Worm (Caenorhabditis elegans): Measurements from ENCODE around the gene cyp-13A11.

cyp-13A11 gene

DNA sequence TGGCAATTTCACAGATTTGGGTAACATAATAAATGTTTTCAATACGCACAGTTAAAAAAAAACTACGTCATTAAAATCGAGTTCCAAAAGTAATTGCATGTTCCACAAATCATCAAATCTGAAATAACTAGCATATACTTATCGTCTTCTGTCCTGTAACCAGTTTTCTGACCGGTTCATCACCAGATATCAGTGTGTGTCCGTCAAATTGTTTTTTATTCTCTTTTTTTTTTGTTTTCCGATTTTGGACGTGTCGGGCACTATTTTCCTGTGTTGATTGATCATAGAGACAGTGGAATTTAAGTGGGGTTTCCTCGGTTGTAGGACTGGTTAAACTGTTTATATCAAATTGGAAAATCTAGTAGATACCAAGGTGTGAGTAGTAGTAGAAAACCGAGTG is 6.9 kb upstream of the cyp-13A11 start:
- TF ChIP-seq unc-62 (GFP tag; optimal IDR thresholded peaks at IDR 0.05): no peak

DNA sequence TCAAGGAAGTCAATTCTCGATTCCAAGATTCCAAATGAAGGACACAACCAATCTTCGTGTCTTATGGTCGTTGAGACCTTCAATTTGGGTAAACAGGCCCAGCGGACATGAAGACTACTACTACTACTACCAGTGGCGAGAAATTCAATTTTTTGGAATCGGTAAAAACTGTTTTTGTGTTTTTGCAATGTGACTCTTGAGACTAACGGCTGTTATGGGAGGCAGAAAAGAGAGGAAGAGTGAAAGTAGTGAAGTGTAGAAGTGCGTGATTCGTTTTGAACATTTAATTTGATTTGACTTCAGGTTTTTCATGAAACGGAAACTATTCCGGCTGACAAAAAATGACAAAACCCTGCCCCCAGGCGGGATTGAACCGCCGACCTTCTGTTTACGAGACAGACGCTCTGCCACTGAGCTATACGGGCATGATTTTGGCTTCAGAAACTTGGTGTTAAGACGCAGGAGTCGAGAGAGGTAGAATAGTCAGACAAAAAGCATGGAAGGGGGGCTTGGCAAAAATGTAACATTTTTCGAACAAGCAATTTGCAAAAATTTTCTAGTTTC is 5.0 kb upstream of the cyp-13A11 start:
- no peak for TF ChIP-seq unc-62 (GFP tag; optimal IDR thresholded peaks at IDR 0.05)

DNA sequence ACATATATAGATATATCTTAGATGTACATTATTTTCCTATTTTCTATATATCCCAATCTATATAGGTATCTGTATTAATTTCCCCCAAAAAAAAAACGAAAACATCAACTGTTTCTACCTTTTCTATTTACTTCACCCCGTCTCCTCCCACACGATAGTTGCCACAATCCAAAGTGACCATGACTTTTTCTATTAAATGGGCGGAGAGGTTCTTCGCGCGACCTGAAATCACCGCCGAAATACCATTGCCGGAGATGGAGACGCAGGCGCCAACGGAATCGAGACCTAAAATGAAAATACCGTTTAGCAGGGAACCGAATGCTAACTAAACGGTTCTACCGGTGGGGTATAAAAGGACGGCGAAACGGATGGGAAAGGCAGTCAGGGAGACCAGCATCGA is 2.2 kb upstream of the cyp-13A11 start, which contains the start of gene col-98:
Gene col-98 (plus strand): TSS at position 390 of the 400 bp plus-strand sequence.
- no peak for TF ChIP-seq unc-62 (GFP tag; optimal IDR thresholded peaks at IDR 0.05)

DNA sequence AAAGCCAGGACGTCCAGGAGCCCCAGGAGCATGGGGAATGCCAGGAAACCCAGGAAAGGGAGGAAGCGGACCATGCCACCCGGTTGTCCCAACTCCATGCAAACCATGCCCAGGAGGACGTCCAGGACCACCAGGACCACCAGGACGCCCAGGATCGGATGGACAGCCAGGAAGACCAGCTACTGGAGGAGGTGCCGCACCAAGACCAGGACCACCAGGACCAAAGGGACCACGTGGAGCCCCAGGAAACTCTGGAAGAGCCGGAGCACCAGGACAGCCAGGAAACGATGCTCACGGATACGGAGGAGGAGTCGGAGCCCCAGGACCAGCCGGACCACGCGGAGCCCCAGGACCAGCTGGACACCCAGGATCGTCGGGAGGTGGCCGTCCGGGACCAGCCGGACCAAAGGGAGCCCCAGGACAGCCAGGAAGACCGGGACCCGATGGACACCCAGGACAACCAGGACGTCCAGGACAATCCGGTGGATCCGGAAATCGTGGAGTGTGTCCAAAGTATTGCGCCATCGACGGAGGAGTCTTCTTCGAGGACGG is 1.2 kb upstream of the cyp-13A11 start:
- no peak for TF ChIP-seq unc-62 (GFP tag; optimal IDR thresholded peaks at IDR 0.05)

DNA sequence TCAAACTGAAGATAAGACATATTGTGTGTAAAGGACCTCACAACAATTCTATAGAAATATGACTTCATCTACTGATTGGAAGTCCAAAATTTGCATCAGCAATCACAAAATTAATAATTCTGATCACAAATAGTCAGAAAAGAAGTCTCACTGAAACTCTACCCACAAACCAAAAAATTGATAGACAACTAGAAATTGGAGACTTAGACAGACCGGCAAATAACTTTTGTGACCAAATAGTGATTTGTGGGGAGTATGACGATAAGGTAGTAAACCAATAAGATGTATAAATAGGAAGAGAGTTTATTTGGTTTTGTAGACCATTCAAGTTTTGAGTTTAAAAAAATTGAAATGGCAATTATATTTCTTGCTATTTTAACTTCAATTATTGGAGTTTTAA is 3.5 kb downstream of the cyp-13A11 start, which contains the start of gene cyp-13A12:
Gene cyp-13A12 (plus strand): TSS at position 267 of the 400 bp plus-strand sequence.
- TF ChIP-seq unc-62 (GFP tag; optimal IDR thresholded peaks at IDR 0.05): no peak

DNA sequence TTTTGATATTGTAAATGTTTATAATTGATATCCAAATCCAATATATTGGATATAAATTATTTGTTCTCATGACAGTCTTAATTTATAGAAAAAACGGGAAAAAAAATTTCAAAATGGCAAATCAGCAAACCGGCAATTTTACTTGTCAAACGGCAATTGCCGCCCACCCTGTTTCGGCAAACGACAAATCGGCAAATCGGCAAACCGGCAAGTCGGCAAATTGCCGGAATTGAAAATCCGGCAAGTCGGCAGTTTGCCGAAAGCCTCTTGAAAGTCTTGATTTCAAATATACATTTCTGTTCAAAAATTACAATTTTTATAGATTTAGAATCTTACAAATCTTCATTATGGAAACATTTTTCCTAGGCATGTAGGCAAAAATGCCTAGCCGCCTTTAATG is 7.1 kb downstream of the cyp-13A11 start:
- TF ChIP-seq unc-62 (GFP tag; optimal IDR thresholded peaks at IDR 0.05): no peak

DNA sequence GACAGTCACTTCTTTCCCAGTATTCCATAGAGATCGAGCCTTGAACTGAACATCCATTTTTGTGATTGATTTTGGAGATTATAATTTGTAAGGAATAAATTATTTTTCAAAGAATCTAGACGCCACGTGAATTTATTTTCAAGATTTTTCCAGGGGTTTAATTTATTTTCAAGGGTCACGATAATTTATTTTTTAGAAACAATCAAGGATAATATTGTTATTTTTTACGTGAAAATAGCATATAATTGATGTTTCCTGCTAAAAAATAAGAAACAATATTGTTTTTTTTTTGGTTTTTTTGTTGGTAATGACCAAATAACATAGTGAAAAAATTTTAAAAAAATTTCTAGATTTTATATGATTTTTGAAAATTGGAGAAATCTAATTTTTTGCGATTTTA is 8.8 kb downstream of the cyp-13A11 start, which contains the start of gene F14F7.4:
Gene F14F7.4 (minus strand): TSS at position 101 of the 400 bp plus-strand sequence.
- no peak for TF ChIP-seq unc-62 (GFP tag; optimal IDR thresholded peaks at IDR 0.05)

DNA sequence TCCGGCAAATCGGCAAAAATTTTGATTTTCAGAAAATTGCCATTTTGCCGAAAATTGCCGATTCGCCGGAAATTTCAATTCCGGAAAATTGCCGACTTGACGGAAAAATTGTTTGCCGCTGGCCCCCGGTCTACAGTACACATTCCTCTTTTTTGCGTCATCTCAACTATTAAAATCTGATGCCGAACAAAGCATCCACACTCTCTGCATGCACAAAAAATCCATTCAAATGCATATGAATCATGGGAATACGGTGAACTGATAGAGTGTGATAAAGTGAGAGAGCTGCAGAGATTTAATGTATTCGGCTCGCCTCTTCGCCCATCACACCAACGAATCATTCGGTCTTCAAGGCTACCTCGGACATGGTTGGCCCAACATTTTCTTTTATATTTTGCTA is 9.7 kb downstream of the cyp-13A11 start, which contains the start of gene F14F7.7:
Gene F14F7.7 (plus strand): TSS at position 354 of the 400 bp plus-strand sequence.
- no peak for TF ChIP-seq unc-62 (GFP tag; optimal IDR thresholded peaks at IDR 0.05)

DNA sequence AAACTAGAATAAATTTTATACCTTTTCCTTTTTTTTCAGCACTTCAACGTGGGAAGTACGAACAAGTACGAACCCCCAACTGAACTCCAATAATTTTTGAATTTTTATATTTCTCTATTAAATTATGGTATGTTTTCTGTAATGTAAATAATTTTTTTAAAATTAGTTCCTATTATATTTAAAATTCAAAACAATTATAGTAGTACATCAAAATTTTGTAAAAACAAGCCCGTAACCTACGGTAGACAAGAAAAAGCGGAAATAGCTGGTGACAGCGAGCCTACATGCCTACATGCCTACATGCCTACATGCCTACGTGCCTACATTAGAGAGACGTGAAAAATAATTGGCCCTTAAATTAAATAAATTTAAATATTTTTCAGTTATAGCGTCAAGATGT is 10.9 kb downstream of the cyp-13A11 start, which contains the start of gene F14F7.5:
Gene F14F7.5 (plus strand): TSS at position 301 of the 400 bp plus-strand sequence.
- TF ChIP-seq unc-62 (GFP tag; optimal IDR thresholded peaks at IDR 0.05): no peak

DNA sequence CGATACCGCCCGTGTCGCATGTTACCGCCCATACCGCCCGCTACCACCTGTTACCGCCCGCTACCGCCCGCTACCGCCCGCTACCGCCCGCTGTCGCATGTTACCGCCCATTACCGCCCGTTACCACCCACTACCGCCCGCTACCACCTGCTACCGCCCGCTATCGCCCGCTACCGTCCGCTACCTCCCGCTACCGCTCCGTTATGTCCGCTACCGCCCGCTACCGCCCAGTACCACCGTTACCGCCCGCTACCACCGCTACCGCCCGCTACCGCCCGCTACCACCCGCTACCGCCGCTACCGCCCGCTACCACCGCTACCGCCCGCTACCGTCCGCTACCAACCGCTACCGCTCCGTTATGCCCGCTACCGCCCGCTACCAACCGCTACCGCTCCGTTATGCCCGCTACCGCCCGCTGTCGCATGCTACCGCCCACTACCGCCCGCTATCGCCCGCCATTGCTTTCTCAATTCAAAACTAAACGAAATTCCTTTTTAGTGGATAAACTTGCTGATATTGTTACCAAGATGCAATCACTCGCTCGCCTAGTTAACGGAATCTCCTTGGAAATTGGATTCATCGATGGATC is 11.7 kb downstream of the cyp-13A11 start:
- no peak for TF ChIP-seq unc-62 (GFP tag; optimal IDR thresholded peaks at IDR 0.05)

DNA sequence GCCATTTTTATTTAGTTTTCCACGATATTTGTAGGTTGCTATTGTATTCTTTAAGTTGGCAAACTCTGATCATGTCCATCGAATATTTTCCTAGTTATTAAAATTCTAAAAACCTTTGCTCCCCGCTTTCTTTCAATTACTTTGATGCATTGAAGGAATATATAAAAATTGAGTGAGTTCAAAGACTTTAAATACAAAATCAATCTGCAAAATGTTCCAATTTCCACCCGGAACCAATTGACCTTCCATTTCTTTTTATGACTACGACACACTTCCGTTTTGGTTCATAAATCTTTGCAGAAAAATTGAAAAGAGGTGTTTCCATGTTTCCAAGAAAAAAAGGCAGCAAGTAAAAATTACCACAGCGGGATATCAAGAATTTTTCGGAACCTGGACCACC is 18.9 kb downstream of the cyp-13A11 start, which contains the start of gene F54F12.2:
Gene F54F12.2 (plus strand): TSS at position 301 of the 400 bp plus-strand sequence.
- TF ChIP-seq unc-62 (GFP tag; optimal IDR thresholded peaks at IDR 0.05): no peak

DNA sequence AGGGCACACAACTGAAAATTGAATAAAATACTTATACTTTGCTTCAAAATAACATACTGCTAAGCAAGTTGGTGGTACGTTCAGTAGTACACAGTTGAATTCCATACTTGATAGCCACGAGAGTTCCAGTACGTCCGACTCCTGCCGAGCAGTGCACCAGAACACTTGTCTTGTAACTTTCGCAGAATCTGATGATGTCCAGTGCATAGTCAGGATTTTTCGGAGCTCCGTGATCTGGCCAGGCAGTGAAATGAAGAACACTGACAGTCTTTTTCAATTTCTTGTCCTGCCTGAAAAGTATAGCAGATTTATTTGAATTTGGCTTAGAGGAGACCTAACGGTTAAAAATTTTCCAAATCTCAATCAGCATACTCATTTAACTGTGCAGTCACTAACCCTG is 29.1 kb downstream of the cyp-13A11 start:
- TF ChIP-seq unc-62 (GFP tag; optimal IDR thresholded peaks at IDR 0.05): no peak

DNA sequence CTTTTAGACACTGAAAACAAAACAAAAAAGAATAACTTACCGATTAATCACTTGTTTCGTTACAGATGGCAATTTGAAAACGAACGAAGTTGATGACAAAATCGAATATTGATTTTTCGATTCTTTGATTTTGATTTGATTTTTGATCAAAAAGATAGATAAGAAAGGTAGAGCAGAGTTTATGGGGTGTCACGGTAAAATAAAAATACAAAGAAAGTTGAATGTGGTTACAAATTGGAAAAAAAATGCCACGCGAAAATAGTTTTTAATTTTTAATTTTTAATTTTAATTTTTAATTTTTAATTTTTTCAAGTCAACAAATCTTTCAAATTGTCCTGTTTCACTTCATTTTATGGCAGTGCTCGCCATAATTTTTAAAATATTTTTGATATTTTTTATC is 34.5 kb downstream of the cyp-13A11 start, which contains the start of gene F54F12.1:
Gene F54F12.1 (minus strand): TSS at position 101 of the 400 bp plus-strand sequence.
- TF ChIP-seq unc-62 (GFP tag; optimal IDR thresholded peaks at IDR 0.05): no peak

DNA sequence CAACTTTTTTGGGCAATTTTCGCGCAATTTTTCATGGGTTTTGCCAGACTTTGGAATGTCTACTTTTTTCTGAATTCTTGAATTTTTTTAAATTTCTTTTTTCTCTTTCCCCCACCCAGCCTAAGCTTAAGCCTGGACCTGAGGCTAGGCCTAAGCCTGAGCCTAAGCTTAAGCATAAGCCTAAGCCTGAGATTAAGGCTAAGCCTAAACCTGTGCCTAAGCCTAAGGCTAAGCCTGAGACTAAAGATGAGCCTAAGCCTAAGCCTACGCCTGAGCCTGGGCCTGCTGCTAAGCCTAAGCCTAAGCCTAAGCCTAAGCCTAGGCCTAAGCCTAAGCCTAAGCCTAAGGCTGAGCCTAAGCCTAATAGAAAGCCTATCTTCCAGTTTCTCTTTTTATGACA is 35.4 kb downstream of the cyp-13A11 start:
- no peak for TF ChIP-seq unc-62 (GFP tag; optimal IDR thresholded peaks at IDR 0.05)

DNA sequence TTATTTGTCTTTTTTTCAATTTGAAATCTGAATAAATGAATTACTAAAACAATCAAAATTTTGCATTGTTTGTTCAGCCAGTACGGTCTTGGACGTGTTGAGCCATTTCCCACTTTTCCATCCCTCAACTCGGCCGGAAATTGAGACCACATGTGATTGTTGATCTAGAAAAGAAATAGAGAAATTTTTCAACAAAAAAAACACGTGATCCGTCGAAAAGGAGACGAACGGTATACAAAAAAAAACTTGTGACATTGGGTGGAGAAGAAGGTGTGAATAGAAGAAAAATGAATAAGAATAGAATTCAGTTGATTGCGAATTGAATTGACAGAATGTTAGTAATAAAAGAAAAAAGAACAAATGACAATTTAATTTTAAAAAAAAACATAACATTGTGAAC is 35.9 kb downstream of the cyp-13A11 start:
- TF ChIP-seq unc-62 (GFP tag; optimal IDR thresholded peaks at IDR 0.05): no peak

DNA sequence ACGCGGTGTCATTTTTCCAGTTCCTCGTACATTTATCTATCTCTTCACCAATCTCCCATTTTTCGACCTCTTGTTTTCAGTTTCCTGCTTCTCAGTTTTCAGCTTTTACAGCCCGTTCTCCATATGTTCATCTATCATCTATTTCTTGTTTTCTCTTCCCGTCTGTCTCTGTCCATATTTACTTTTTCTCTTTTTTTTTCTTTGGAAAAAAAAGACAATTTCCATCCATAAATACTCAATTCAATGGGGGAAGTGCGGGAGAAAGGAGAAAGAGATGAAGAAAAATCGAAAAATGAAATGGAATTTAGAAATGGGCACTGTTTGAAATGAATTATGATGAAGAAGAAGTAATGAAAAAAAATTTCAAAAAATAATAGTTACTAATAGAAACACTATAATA is 37.3 kb downstream of the cyp-13A11 start:
- no peak for TF ChIP-seq unc-62 (GFP tag; optimal IDR thresholded peaks at IDR 0.05)

DNA sequence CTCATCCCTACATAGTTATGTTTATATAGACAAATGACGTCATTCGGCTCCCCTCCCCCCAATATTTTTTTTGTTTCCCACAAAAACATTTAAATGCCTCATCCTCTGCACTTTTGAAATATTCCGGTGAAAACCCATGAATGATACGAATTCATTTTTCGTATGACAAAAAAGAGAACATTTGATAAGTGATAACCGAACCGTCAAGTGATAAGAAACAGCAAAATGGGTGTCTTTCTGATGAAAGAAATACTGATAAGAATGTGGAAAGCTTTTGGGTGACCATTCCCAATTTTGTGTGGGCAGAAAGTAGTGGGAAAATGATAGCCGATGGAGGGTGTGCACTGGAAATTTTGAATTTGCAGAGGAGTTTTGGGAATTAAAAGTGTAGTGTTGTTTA is 38.5 kb downstream of the cyp-13A11 start:
- no peak for TF ChIP-seq unc-62 (GFP tag; optimal IDR thresholded peaks at IDR 0.05)
